Worm (Caenorhabditis elegans) whole organism, mixed stage, embryonic: ENCODE data around the gene dmsr-8.

Experiments
- M03D4.4 ChIP-seq: sonication (generic microtip); optimal IDR thresholded peaks from 2 replicates; lab custom pipeline; 2017; ENCODE audit warnings: mild to moderate bottlenecking, missing genetic modification characterization, missing compliant biosample characterization
- bed-3 ChIP-seq: fragments of 200-800 bp; sonication (Bioruptor generic); optimal IDR thresholded peaks from 3 replicates; lab custom pipeline; 2018; ENCODE audit warnings: mild to moderate bottlenecking, missing genetic modification characterization, moderate library complexity, missing compliant biosample characterization
- ceh-39 ChIP-seq: fragments of 150-350 bp; optimal IDR thresholded peaks from 2 replicates; lab custom pipeline; 2014; ENCODE audit warnings: missing biosample characterization, missing genetic modification characterization
- drap-1 ChIP-seq: fragments of 200-800 bp; sonication (Bioruptor generic); optimal IDR thresholded peaks from 3 replicates; lab custom pipeline; 2018; ENCODE audit warnings: mild to moderate bottlenecking, missing genetic modification characterization, missing compliant biosample characterization
- elt-1 ChIP-seq: sonication (generic microtip); optimal IDR thresholded peaks from 2 replicates; lab custom pipeline; 2017; ENCODE audit warnings: missing genetic modification characterization, mild to moderate bottlenecking, missing compliant biosample characterization, antibody characterized with exemption, moderate library complexity, borderline replicate concordance; ENCODE audit not compliant: insufficient read depth
- elt-3 ChIP-seq: fragments of 150-350 bp; optimal IDR thresholded peaks from 2 replicates; lab custom pipeline; 2014; ENCODE audit warnings: missing biosample characterization, missing genetic modification characterization
- flh-1 ChIP-seq: fragments of 200-800 bp; sonication (Bioruptor generic); optimal IDR thresholded peaks from 2 replicates; lab custom pipeline; 2018; ENCODE audit warnings: mild to moderate bottlenecking, missing genetic modification characterization, moderate library complexity, missing compliant biosample characterization
- ham-2 ChIP-seq: fragments of 200-800 bp; sonication (Bioruptor generic); optimal IDR thresholded peaks from 2 replicates; lab custom pipeline; 2018; ENCODE audit warnings: mild to moderate bottlenecking, missing genetic modification characterization, missing compliant biosample characterization
- lin-13 ChIP-seq: fragments of 150-350 bp; optimal IDR thresholded peaks from 2 replicates; lab custom pipeline; 2014; ENCODE audit warnings: missing biosample characterization, missing genetic modification characterization
- lin-32 ChIP-seq: fragments of 200-800 bp; sonication (Bioruptor generic); optimal IDR thresholded peaks from 2 replicates; lab custom pipeline; 2018; ENCODE audit warnings: mild to moderate bottlenecking, missing genetic modification characterization, missing compliant biosample characterization
- lsy-2 ChIP-seq: fragments of 150-350 bp; optimal IDR thresholded peaks from 2 replicates; lab custom pipeline; 2014; ENCODE audit warnings: missing biosample characterization, missing genetic modification characterization
- mab-5 ChIP-seq: fragments of 150-350 bp; optimal IDR thresholded peaks from 2 replicates; lab custom pipeline; 2014; ENCODE audit warnings: missing biosample characterization, missing genetic modification characterization
- mls-2 ChIP-seq: sonication (generic microtip); optimal IDR thresholded peaks from 2 replicates; lab custom pipeline; 2016; ENCODE audit warnings: mild to moderate bottlenecking, missing genetic modification characterization, moderate library complexity, missing compliant biosample characterization
- nhr-237 ChIP-seq: fragments of 150-350 bp; optimal IDR thresholded peaks from 2 replicates; lab custom pipeline; 2014; ENCODE audit warnings: missing biosample characterization, missing genetic modification characterization
- nhr-28 ChIP-seq: fragments of 150-350 bp; optimal IDR thresholded peaks from 2 replicates; lab custom pipeline; 2014; ENCODE audit warnings: missing biosample characterization, missing genetic modification characterization
- sem-2 ChIP-seq: fragments of 200-800 bp; sonication (Bioruptor generic); optimal IDR thresholded peaks from 2 replicates; lab custom pipeline; 2018; ENCODE audit warnings: mild to moderate bottlenecking, missing genetic modification characterization, missing compliant biosample characterization
- tbx-8 ChIP-seq: fragments of 200-800 bp; sonication (Bioruptor generic); optimal IDR thresholded peaks from 2 replicates; lab custom pipeline; 2018; ENCODE audit warnings: mild to moderate bottlenecking, missing genetic modification characterization, moderate library complexity, missing compliant biosample characterization
- unc-120 ChIP-seq: sonication (generic microtip); optimal IDR thresholded peaks from 2 replicates; lab custom pipeline; 2017; ENCODE audit warnings: missing genetic modification characterization, missing compliant biosample characterization; ENCODE audit not compliant: poor library complexity, severe bottlenecking
- unc-39 ChIP-seq: fragments of 150-350 bp; optimal IDR thresholded peaks from 2 replicates; lab custom pipeline; 2014; ENCODE audit warnings: missing biosample characterization, missing genetic modification characterization
- unc-62 ChIP-seq: fragments of 150-350 bp; optimal IDR thresholded peaks from 2 replicates; lab custom pipeline; 2014; ENCODE audit warnings: missing biosample characterization, missing genetic modification reagents, missing genetic modification characterization

The dmsr-8 gene

ce11 chrV:10460685-10461084, 53.5 kb downstream of the dmsr-8 start:
- TF ChIP-seq flh-1 (no peak), tbx-8 (no peak), unc-39 (no peak), elt-1 (tag; lab: Kevin White, UChicago) (no peak), elt-3 (tag; lab: Kevin White, UChicago) (no peak), nhr-237 (tag; lab: Kevin White, UChicago) (no peak), sem-2 (GFP tag; lab: Kevin White, UChicago) (no peak), drap-1 (GFP tag; lab: Kevin White, UChicago) (no peak), nhr-28 (no peak), ceh-39 (no peak), unc-120 (tag; lab: Kevin White, UChicago) (no peak), M03D4.4 (tag; lab: Kevin White, UChicago) (no peak), bed-3 (GFP tag; lab: Kevin White, UChicago) (no peak), ham-2 (GFP tag; lab: Kevin White, UChicago) (no peak), mab-5 (tag; lab: Kevin White, UChicago) (no peak), mls-2 (tag; lab: Kevin White, UChicago) (no peak), lsy-2 (tag; lab: Kevin White, UChicago) (no peak), lin-13 (tag; lab: Kevin White, UChicago) (no peak), lin-32 (no peak), unc-62 (GFP tag; lab: Kevin White, UChicago) (no peak)
